Fruit fly (Drosophila melanogaster) whole organism, embryonic: Measurements from ENCODE around the gene CG2652.

Source experiments
- Awh ChIP-seq: fragments of 200-800 bp; sonication (Bioruptor generic); IDR thresholded peaks from 2 replicates; pipeline ENCODE4, ENCODE4 v1.3.6; 2022; ENCODE audit warnings: missing biosample characterization, missing genetic modification characterization
- CG10321 ChIP-seq: fragments of 200-800 bp; sonication (Bioruptor generic); IDR thresholded peaks from 2 replicates; pipeline ENCODE4 v1.3.6; 2022; ENCODE audit warnings: missing biosample characterization, missing genetic modification characterization
- CG12769 ChIP-seq: fragments of 200-800 bp; sonication (Bioruptor generic); optimal IDR thresholded peaks from 2 replicates; lab custom pipeline; 2019; ENCODE audit warnings: missing biosample characterization, mild to moderate bottlenecking, missing genetic modification characterization, moderate library complexity
- CG16815 ChIP-seq: fragments of 200-800 bp; sonication (Bioruptor generic); optimal IDR thresholded peaks from 3 replicates; lab custom pipeline; 2017; ENCODE audit warnings: missing biosample characterization, mild to moderate bottlenecking, missing genetic modification characterization
- CG18764 ChIP-seq: fragments of 200-800 bp; sonication (Bioruptor generic); optimal IDR thresholded peaks from 3 replicates; lab custom pipeline; 2016; ENCODE audit warnings: missing biosample characterization, missing genetic modification characterization
- CG2116 ChIP-seq: fragments of 200-800 bp; sonication (Bioruptor generic); optimal IDR thresholded peaks from 3 replicates; lab custom pipeline; 2018; ENCODE audit warnings: missing biosample characterization, mild to moderate bottlenecking, missing genetic modification characterization
- CG2875 ChIP-seq: fragments of 200-800 bp; sonication (Bioruptor generic); optimal IDR thresholded peaks from 2 replicates; lab custom pipeline; 2017; ENCODE audit warnings: missing biosample characterization, mild to moderate bottlenecking, missing genetic modification characterization, missing genetic modification reagents
- CG30431 ChIP-seq: fragments of 200-800 bp; sonication (Bioruptor generic); optimal IDR thresholded peaks from 2 replicates; lab custom pipeline; 2017; ENCODE audit warnings: missing biosample characterization, missing genetic modification characterization
- CG31224 ChIP-seq: fragments of 200-800 bp; sonication (Bioruptor generic); IDR thresholded peaks from 2 replicates; pipeline ENCODE4 v1.3.6; 2022; ENCODE audit warnings: missing biosample characterization, missing genetic modification characterization
- CG31388 ChIP-seq: fragments of 200-800 bp; sonication (Bioruptor generic); optimal IDR thresholded peaks from 2 replicates; lab custom pipeline; 2016; ENCODE audit warnings: missing biosample characterization, missing genetic modification characterization
- CG4328 ChIP-seq: fragments of 200-800 bp; sonication (Bioruptor generic); optimal IDR thresholded peaks from 3 replicates; lab custom pipeline; 2017; ENCODE audit warnings: missing biosample characterization, missing genetic modification reagents, missing genetic modification characterization
- CG4854 ChIP-seq: fragments of 200-800 bp; sonication (Bioruptor generic); optimal IDR thresholded peaks from 2 replicates; lab custom pipeline; 2016; ENCODE audit warnings: missing biosample characterization, missing genetic modification characterization, inconsistent platforms
- CG7963 ChIP-seq: fragments of 200-800 bp; sonication (Bioruptor generic); IDR thresholded peaks from 3 replicates; pipeline ENCODE4 v1.3.6; 2022; ENCODE audit warnings: missing biosample characterization, missing genetic modification characterization; ENCODE audit not compliant: partially characterized antibody
- CG8290 ChIP-seq, 3 experiments: fragments of 200-800 bp; sonication (Bioruptor generic); optimal IDR thresholded peaks; 2 replicates each; lab custom pipeline; 2016 to 2019; ENCODE audit warnings: missing biosample characterization in 3 of 3, missing genetic modification characterization in 3 of 3, mild to moderate bottlenecking in 2 of 3, moderate library complexity in 1 of 3
- CG9932 ChIP-seq: fragments of 200-800 bp; sonication (Bioruptor generic); IDR thresholded peaks from 2 replicates; pipeline ENCODE4 v1.3.6; 2022; ENCODE audit warnings: missing biosample characterization, missing genetic modification characterization
- CTCF ChIP-seq: fragments of 200-800 bp; sonication (Bioruptor generic); optimal IDR thresholded peaks from 2 replicates; lab custom pipeline; 2017; ENCODE audit warnings: missing biosample characterization, mild to moderate bottlenecking, missing genetic modification characterization, moderate library complexity
- Dip2 ChIP-seq: fragments of 200-800 bp; sonication (Bioruptor generic); IDR thresholded peaks from 2 replicates; pipeline ENCODE4 v1.3.6; 2022; ENCODE audit warnings: missing biosample characterization, missing genetic modification characterization
- E2f2 ChIP-seq: fragments of 200-800 bp; sonication (Bioruptor generic); IDR thresholded peaks from 2 replicates; pipeline ENCODE4 v1.3.6; 2022; ENCODE audit warnings: missing biosample characterization, missing genetic modification characterization
- HLH54F ChIP-seq: fragments of 200-800 bp; sonication (Bioruptor generic); optimal IDR thresholded peaks from 3 replicates; lab custom pipeline; 2016; ENCODE audit warnings: missing biosample characterization, missing genetic modification characterization
- MBD-R2 ChIP-seq: fragments of 200-800 bp; sonication (Bioruptor generic); IDR thresholded peaks from 2 replicates; pipeline ENCODE4 v1.3.6; 2022; ENCODE audit warnings: missing biosample characterization, missing genetic modification characterization
- Opbp ChIP-seq: fragments of 200-800 bp; sonication (Bioruptor generic); IDR thresholded peaks from 3 replicates; pipeline ENCODE4 v1.3.6; 2022; ENCODE audit warnings: missing biosample characterization, missing genetic modification characterization; ENCODE audit not compliant: partially characterized antibody
- Rfx ChIP-seq: fragments of 200-800 bp; sonication (Bioruptor generic); IDR thresholded peaks from 2 replicates; pipeline ENCODE4 v1.3.6; 2022; ENCODE audit warnings: missing biosample characterization, missing genetic modification characterization
- Scr ChIP-seq: fragments of 200-800 bp; sonication (Bioruptor generic); IDR thresholded peaks from 2 replicates; pipeline ENCODE4 v1.3.6; 2022; ENCODE audit warnings: missing biosample characterization, missing genetic modification characterization; ENCODE audit not compliant: partially characterized antibody
- Sry-δ ChIP-seq: fragments of 200-800 bp; sonication (Bioruptor generic); optimal IDR thresholded peaks from 2 replicates; lab custom pipeline; 2016; ENCODE audit warnings: missing biosample characterization, missing genetic modification characterization
- Stat92E ChIP-seq, 3 experiments: fragments of >200 bp in 2 of 3; fragments of 200-800 bp in 1 of 3; sonication (Bioruptor generic) in 1 of 3; optimal IDR thresholded peaks; 2 replicates each; lab custom pipeline; 2017 to 2019; ENCODE audit warnings: missing biosample characterization in 3 of 3, missing genetic modification characterization in 3 of 3, mild to moderate bottlenecking in 1 of 3, moderate library complexity in 1 of 3
- amos ChIP-seq: fragments of 200-800 bp; sonication (Bioruptor generic); IDR thresholded peaks from 2 replicates; pipeline ENCODE4 v1.3.6; 2022; ENCODE audit warnings: missing biosample characterization, missing genetic modification characterization; ENCODE audit not compliant: partially characterized antibody
- bcd ChIP-seq: fragments of 200-800 bp; sonication (Bioruptor generic); optimal IDR thresholded peaks from 2 replicates; lab custom pipeline; 2017; ENCODE audit warnings: missing biosample characterization, mild to moderate bottlenecking, missing genetic modification characterization
- ci ChIP-seq: fragments of 200-800 bp; sonication (Bioruptor generic); IDR thresholded peaks from 3 replicates; pipeline ENCODE4 v1.3.6; 2022; ENCODE audit warnings: missing biosample characterization, missing genetic modification characterization
- crol ChIP-seq: fragments of 200-800 bp; sonication (Bioruptor generic); IDR thresholded peaks from 2 replicates; pipeline ENCODE4 v1.3.6; 2022; ENCODE audit warnings: missing biosample characterization, missing genetic modification characterization
- dan ChIP-seq: fragments of 200-800 bp; sonication (Bioruptor generic); IDR thresholded peaks from 2 replicates; pipeline ENCODE4 v1.3.6; 2022; ENCODE audit warnings: missing biosample characterization, missing genetic modification characterization
- disco-r ChIP-seq: fragments of 200-800 bp; sonication (Bioruptor generic); optimal IDR thresholded peaks from 2 replicates; lab custom pipeline; 2016; ENCODE audit warnings: missing biosample characterization, missing genetic modification characterization
- dm ChIP-seq: fragments of 200-800 bp; sonication (Bioruptor generic); optimal IDR thresholded peaks from 3 replicates; lab custom pipeline; 2016; ENCODE audit warnings: missing biosample characterization, missing genetic modification characterization
- dysf ChIP-seq: fragments of 200-800 bp; sonication (Bioruptor generic); IDR thresholded peaks from 3 replicates; pipeline ENCODE4 v1.3.6; 2022; ENCODE audit warnings: missing biosample characterization, missing genetic modification characterization
- ems ChIP-seq: fragments of 200-800 bp; sonication (Bioruptor generic); optimal IDR thresholded peaks from 3 replicates; lab custom pipeline; 2016; ENCODE audit warnings: missing biosample characterization, missing genetic modification characterization
- en ChIP-seq: fragments of 200-800 bp; sonication (Bioruptor generic); optimal IDR thresholded peaks from 2 replicates; lab custom pipeline; 2016; ENCODE audit warnings: missing biosample characterization, missing genetic modification characterization
- esg ChIP-seq: fragments of 200-800 bp; sonication (Bioruptor generic); conservative IDR thresholded peaks from 2 replicates; pipeline ENCODE4 v1.3.6; 2022; ENCODE audit warnings: missing biosample characterization, missing genetic modification characterization
- gfzf ChIP-seq: fragments of 200-800 bp; sonication (Bioruptor generic); optimal IDR thresholded peaks from 2 replicates; lab custom pipeline; 2016; ENCODE audit warnings: missing biosample characterization, mild to moderate bottlenecking, missing genetic modification characterization, moderate library complexity
- gsb-n ChIP-seq: fragments of 200-800 bp; sonication (Bioruptor generic); optimal IDR thresholded peaks from 3 replicates; lab custom pipeline; 2018; ENCODE audit warnings: missing biosample characterization, mild to moderate bottlenecking, missing genetic modification characterization
- hb ChIP-seq: fragments of 200-800 bp; sonication (Bioruptor generic); IDR thresholded peaks from 3 replicates; pipeline ENCODE4 v1.3.6; 2022; ENCODE audit warnings: missing biosample characterization, missing genetic modification characterization; ENCODE audit not compliant: partially characterized antibody
- lbe ChIP-seq: fragments of 200-800 bp; sonication (Bioruptor generic); optimal IDR thresholded peaks from 2 replicates; lab custom pipeline; 2016; ENCODE audit warnings: missing biosample characterization, mild to moderate bottlenecking, missing genetic modification characterization
- lilli ChIP-seq: fragments of 200-800 bp; sonication (Bioruptor generic); optimal IDR thresholded peaks from 3 replicates; lab custom pipeline; 2016; ENCODE audit warnings: missing biosample characterization, missing genetic modification characterization
- lmd ChIP-seq: fragments of 200-800 bp; sonication (Bioruptor generic); IDR thresholded peaks from 2 replicates; pipeline ENCODE4 v1.3.6; 2022; ENCODE audit warnings: missing biosample characterization, missing genetic modification characterization
- phol ChIP-seq: fragments of 200-800 bp; sonication (Bioruptor generic); optimal IDR thresholded peaks from 3 replicates; lab custom pipeline; 2018; ENCODE audit warnings: missing biosample characterization, mild to moderate bottlenecking, missing genetic modification characterization, moderate library complexity
- pzg ChIP-seq: fragments of 200-800 bp; sonication (Bioruptor generic); optimal IDR thresholded peaks from 3 replicates; lab custom pipeline; 2018; ENCODE audit warnings: missing biosample characterization, mild to moderate bottlenecking, missing genetic modification characterization, moderate library complexity
- rib ChIP-seq: fragments of 200-800 bp; sonication (Bioruptor generic); IDR thresholded peaks from 2 replicates; pipeline ENCODE4 v1.3.6; 2022; ENCODE audit warnings: missing biosample characterization, missing genetic modification characterization
- sna ChIP-seq: fragments of 200-800 bp; sonication (Bioruptor generic); IDR thresholded peaks from 2 replicates; pipeline ENCODE4 v1.3.6; 2022; ENCODE audit warnings: missing biosample characterization, missing genetic modification characterization; ENCODE audit not compliant: partially characterized antibody
- ssp ChIP-seq: fragments of 200-800 bp; sonication (Bioruptor generic); IDR thresholded peaks from 2 replicates; pipeline ENCODE4 v1.3.6; 2022; ENCODE audit warnings: missing biosample characterization, missing genetic modification characterization
- unc-4 ChIP-seq: fragments of 200-800 bp; sonication (Bioruptor generic); IDR thresholded peaks from 2 replicates; pipeline ENCODE4 v1.3.6; 2022; ENCODE audit warnings: missing biosample characterization, missing genetic modification characterization; ENCODE audit not compliant: partially characterized antibody
- vnd ChIP-seq: fragments of 200-800 bp; sonication (Bioruptor generic); IDR thresholded peaks from 3 replicates; pipeline ENCODE4 v1.3.6; 2022; ENCODE audit warnings: missing biosample characterization, missing genetic modification characterization; ENCODE audit not compliant: partially characterized antibody
- zfh1 ChIP-seq: fragments of 200-800 bp; sonication (Bioruptor generic); IDR thresholded peaks from 3 replicates; pipeline ENCODE4 v1.3.6; 2022; ENCODE audit warnings: missing biosample characterization, missing genetic modification characterization

Gene CG2652

dm6 chrX:2714730-2715129 is 32.0 kb upstream of the CG2652 start:
- TF ChIP-seq ssp (GFP tag; lab: Robert Waterston, UW) (0 out of 2 replicates have a peak, but pooled peaks have one; percentile 8), CG31388 (GFP tag; lab: Kevin White, UChicago) (no peak), ems (no peak), Awh (no peak), lmd (GFP tag; lab: Robert Waterston, UW) (peak; percentile 19; the same call in 1 of the 2 replicates), Dip2 (GFP tag; lab: Robert Waterston, UW) (no peak), pzg (GFP tag; lab: Kevin White, UChicago) (peak; percentile 50), CG2116 (GFP tag; lab: Kevin White, UChicago) (peak; percentile 48), dm (GFP tag; lab: Kevin White, UChicago) (peak; percentile 24), Stat92E (GFP tag; optimal IDR thresholded peaks at IDR 0.05; lab: Kevin White, UChicago) (no peak), ci (GFP tag; lab: Robert Waterston, UW) (no peak), CG7963 (0 out of 3 replicates have a peak, but pooled peaks have one; percentile 5), CG31224 (no peak), CG10321 (GFP tag; lab: Robert Waterston, UW) (no peak), Scr (GFP tag; lab: Robert Waterston, UW) (peak; percentile 44; the same call in 1 of the 2 replicates), Opbp (GFP tag; lab: Robert Waterston, UW) (peak; percentile 28; the same call in 1 of the 3 replicates), unc-4 (GFP tag; lab: Robert Waterston, UW) (peak; percentile 43; the same call in 1 of the 2 replicates), CG2875 (GFP tag; lab: Kevin White, UChicago) (no peak), amos (GFP tag; lab: Robert Waterston, UW) (peak; percentile 41; the same call in 1 of the 2 replicates), Sry-δ (GFP tag; lab: Kevin White, UChicago) (peak; percentile 36), CG9932 (0 out of 2 replicates have a peak, but pooled peaks have one; percentile 7), CG4328 (GFP tag; lab: Kevin White, UChicago) (no peak), dan (GFP tag; lab: Robert Waterston, UW) (no peak), crol (GFP tag; lab: Robert Waterston, UW) (no peak), rib (GFP tag; lab: Robert Waterston, UW) (no peak), hb (GFP tag; lab: Robert Waterston, UW) (no peak), CG12769 (no peak), esg (GFP tag; lab: Robert Waterston, UW) (no peak), CG18764 (GFP tag; lab: Kevin White, UChicago) (peak; percentile 87), HLH54F (no peak), Rfx (GFP tag; lab: Robert Waterston, UW) (peak; percentile 50), sna (GFP tag; lab: Robert Waterston, UW) (peak; percentile 46; the same call in 1 of the 2 replicates), lbe (GFP tag; lab: Kevin White, UChicago) (no peak), MBD-R2 (GFP tag; lab: Robert Waterston, UW) (peak; percentile 54), zfh1 (no peak), phol (tag; lab: Kevin White, UChicago) (peak; percentile 31), CG8290 (GFP tag; optimal IDR thresholded peaks at IDR 0.05; lab: Kevin White, UChicago) (no peak), CG8290 (tag; optimal IDR thresholded peaks at IDR 0.05; lab: Kevin White, UChicago) (no peak), CG4854 (no peak), CG16815 (no peak), E2f2 (GFP tag; lab: Robert Waterston, UW) (peak; percentile 80), vnd (GFP tag; lab: Robert Waterston, UW) (0 out of 3 replicates have a peak, but pooled peaks have one; percentile 11), gfzf (peak; percentile 17), CG30431 (GFP tag; lab: Kevin White, UChicago) (no peak), bcd (GFP tag; lab: Kevin White, UChicago) (no peak), lilli (GFP tag; lab: Kevin White, UChicago) (peak; percentile 14), gsb-n (tag; lab: Kevin White, UChicago) (no peak), en (GFP tag; lab: Kevin White, UChicago) (no peak), CTCF (GFP tag; lab: Kevin White, UChicago) (no peak), disco-r (GFP tag; lab: Kevin White, UChicago) (no peak), dysf (GFP tag; lab: Robert Waterston, UW) (0 out of 3 replicates have a peak, but pooled peaks have one; percentile 45)
